Worm (Caenorhabditis elegans) whole organism, late embryonic: Measurements from ENCODE around the gene F55G1.1.
A peak's percentile ranks its signal among the peaks of the same experiment; 100 is the strongest.

Experiments used
- C08G9.2 ChIP-seq: sonication (generic microtip); optimal IDR thresholded peaks from 2 replicates; lab custom pipeline; 2016; ENCODE audit warnings: mild to moderate bottlenecking, missing genetic modification characterization, moderate library complexity, missing compliant biosample characterization
- K09A11.1 ChIP-seq: sonication (generic microtip); optimal IDR thresholded peaks from 2 replicates; lab custom pipeline; 2017; ENCODE audit warnings: antibody characterized with exemption, mild to moderate bottlenecking, missing genetic modification characterization, missing compliant biosample characterization; ENCODE audit not compliant: insufficient read depth
- Y22D7AL.16 ChIP-seq: sonication (generic microtip); optimal IDR thresholded peaks from 2 replicates; lab custom pipeline; 2016; ENCODE audit warnings: missing genetic modification characterization, missing compliant biosample characterization
- ahr-1 ChIP-seq: sonication (generic microtip); optimal IDR thresholded peaks from 2 replicates; lab custom pipeline; 2016; ENCODE audit warnings: missing genetic modification characterization, missing compliant biosample characterization
- ama-1 ChIP-seq: fragments of 150-350 bp; optimal IDR thresholded peaks from 2 replicates; lab custom pipeline; 2014
- ceh-14 ChIP-seq: sonication (generic microtip); optimal IDR thresholded peaks from 2 replicates; lab custom pipeline; 2016; ENCODE audit warnings: missing genotype, missing genetic modification characterization, missing compliant biosample characterization
- ceh-19 ChIP-seq: fragments of 200-800 bp; sonication (Bioruptor generic); optimal IDR thresholded peaks from 2 replicates; lab custom pipeline; 2018; ENCODE audit warnings: mild to moderate bottlenecking, missing genetic modification characterization, missing compliant biosample characterization
- ceh-2 ChIP-seq: sonication (generic microtip); optimal IDR thresholded peaks from 2 replicates; lab custom pipeline; 2016; ENCODE audit warnings: missing genotype, missing genetic modification characterization, missing compliant biosample characterization
- ceh-30 ChIP-seq: fragments of 150-350 bp; optimal IDR thresholded peaks from 2 replicates; lab custom pipeline; 2014; ENCODE audit warnings: missing biosample characterization, missing genetic modification characterization
- ceh-34 ChIP-seq: sonication (generic microtip); optimal IDR thresholded peaks from 2 replicates; lab custom pipeline; 2016; ENCODE audit warnings: mild to moderate bottlenecking, missing genetic modification characterization, missing compliant biosample characterization
- ceh-48 ChIP-seq: sonication (generic microtip); optimal IDR thresholded peaks from 2 replicates; lab custom pipeline; 2016; ENCODE audit warnings: missing genetic modification characterization, inconsistent platforms, missing compliant biosample characterization
- ceh-6 ChIP-seq: fragments of 200-800 bp; sonication (Bioruptor generic); optimal IDR thresholded peaks from 2 replicates; lab custom pipeline; 2018; ENCODE audit warnings: mild to moderate bottlenecking, missing genetic modification characterization, missing compliant biosample characterization
- dmd-4 ChIP-seq: sonication (generic microtip); optimal IDR thresholded peaks from 2 replicates; lab custom pipeline; 2016; ENCODE audit warnings: borderline replicate concordance, missing genetic modification characterization, missing compliant biosample characterization
- elt-2 ChIP-seq: sonication (generic microtip); optimal IDR thresholded peaks from 2 replicates; lab custom pipeline; 2016; ENCODE audit warnings: missing genetic modification reagents, missing genetic modification characterization, missing compliant biosample characterization
- elt-4 ChIP-seq: sonication (generic microtip); optimal IDR thresholded peaks from 2 replicates; lab custom pipeline; 2016; ENCODE audit warnings: missing genetic modification characterization, missing compliant biosample characterization
- ets-4 ChIP-seq: sonication (generic microtip); optimal IDR thresholded peaks from 2 replicates; lab custom pipeline; 2016; ENCODE audit warnings: missing genetic modification characterization, missing compliant biosample characterization
- fax-1 ChIP-seq: sonication (generic microtip); optimal IDR thresholded peaks from 2 replicates; lab custom pipeline; 2016; ENCODE audit warnings: missing genotype, missing genetic modification characterization, missing compliant biosample characterization
- fkh-6 ChIP-seq: sonication (generic microtip); optimal IDR thresholded peaks from 2 replicates; lab custom pipeline; 2016; ENCODE audit warnings: missing genetic modification characterization, missing compliant biosample characterization
- hlh-13 ChIP-seq: fragments of 200-800 bp; sonication (Bioruptor generic); optimal IDR thresholded peaks from 2 replicates; lab custom pipeline; 2018; ENCODE audit warnings: mild to moderate bottlenecking, missing genetic modification characterization, missing compliant biosample characterization
- hlh-15 ChIP-seq: sonication (generic microtip); optimal IDR thresholded peaks from 2 replicates; lab custom pipeline; 2016; ENCODE audit warnings: missing genetic modification characterization, missing compliant biosample characterization
- hlh-8 ChIP-seq: sonication (generic microtip); optimal IDR thresholded peaks from 2 replicates; lab custom pipeline; 2016; ENCODE audit warnings: missing genotype, missing genetic modification characterization, missing compliant biosample characterization
- madf-2 ChIP-seq: sonication (generic microtip); optimal IDR thresholded peaks from 2 replicates; lab custom pipeline; 2017; ENCODE audit warnings: missing genetic modification characterization, missing compliant biosample characterization
- nfya-1 ChIP-seq: sonication (generic microtip); optimal IDR thresholded peaks from 2 replicates; lab custom pipeline; 2017; ENCODE audit warnings: missing genetic modification characterization, mild to moderate bottlenecking, missing compliant biosample characterization, antibody characterized with exemption, moderate library complexity
- nhr-11 ChIP-seq: fragments of 150-350 bp; optimal IDR thresholded peaks from 2 replicates; lab custom pipeline; 2014; ENCODE audit warnings: missing biosample characterization, missing genetic modification characterization
- nhr-232 ChIP-seq: sonication (generic microtip); optimal IDR thresholded peaks from 2 replicates; lab custom pipeline; 2016; ENCODE audit warnings: missing genetic modification characterization, missing compliant biosample characterization
- pax-1 ChIP-seq: fragments of 150-350 bp; optimal IDR thresholded peaks from 2 replicates; lab custom pipeline; 2014; ENCODE audit warnings: missing biosample characterization, missing genetic modification characterization
- pha-2 ChIP-seq: sonication (generic microtip); optimal IDR thresholded peaks from 2 replicates; lab custom pipeline; 2017; ENCODE audit warnings: mild to moderate bottlenecking, missing genetic modification characterization, missing compliant biosample characterization
- pros-1 ChIP-seq: fragments of 150-350 bp; optimal IDR thresholded peaks from 2 replicates; lab custom pipeline; 2014; ENCODE audit warnings: missing biosample characterization, missing genetic modification reagents, missing genetic modification characterization
- ref-2 ChIP-seq: sonication (generic microtip); optimal IDR thresholded peaks from 2 replicates; lab custom pipeline; 2016; ENCODE audit warnings: missing genetic modification characterization, missing compliant biosample characterization
- rnt-1 ChIP-seq: sonication (generic microtip); optimal IDR thresholded peaks from 2 replicates; lab custom pipeline; 2016; ENCODE audit warnings: missing genetic modification characterization, missing compliant biosample characterization
- sdc-2 ChIP-seq: sonication (generic microtip); optimal IDR thresholded peaks from 2 replicates; lab custom pipeline; 2016; ENCODE audit warnings: missing genotype, missing genetic modification characterization, missing compliant biosample characterization
- sox-4 ChIP-seq: sonication (generic microtip); optimal IDR thresholded peaks from 2 replicates; lab custom pipeline; 2017; ENCODE audit warnings: mild to moderate bottlenecking, missing genetic modification characterization, inconsistent platforms, missing compliant biosample characterization
- tbx-2 ChIP-seq: sonication (generic microtip); optimal IDR thresholded peaks from 2 replicates; lab custom pipeline; 2016; ENCODE audit warnings: missing genetic modification characterization, missing compliant biosample characterization
- tbx-7 ChIP-seq: sonication (generic microtip); optimal IDR thresholded peaks from 2 replicates; lab custom pipeline; 2016; ENCODE audit warnings: missing genotype, missing genetic modification characterization, missing compliant biosample characterization
- unc-42 ChIP-seq: sonication (generic microtip); optimal IDR thresholded peaks from 2 replicates; lab custom pipeline; 2016; ENCODE audit warnings: missing genotype, missing genetic modification characterization, missing compliant biosample characterization
- unc-55 ChIP-seq: sonication (generic microtip); optimal IDR thresholded peaks from 2 replicates; lab custom pipeline; 2017; ENCODE audit warnings: missing biosample characterization, missing genetic modification reagents, missing genetic modification characterization

Gene F55G1.1

ce11 chrIV:7487554-7488456, 3.8 kb upstream of the F55G1.1 start, which contains the start of the genes his-60 and his-59 (continued):
- no peak for TF ChIP-seq sox-4 (tag; lab: Kevin White, UChicago)
- TF ChIP-seq hlh-8 (tag; lab: Kevin White, UChicago): no peak
- no peak for TF ChIP-seq fkh-6 (tag; lab: Kevin White, UChicago)
- TF ChIP-seq ama-1: peak; percentile 90
- peak; percentile 0 for TF ChIP-seq ceh-6 (GFP tag; lab: Kevin White, UChicago)

ce11 chrIV:7488457-7488783, 3.1 kb upstream of the F55G1.1 start:
- TF ChIP-seq ceh-6 (GFP tag; lab: Kevin White, UChicago): no peak
- TF ChIP-seq rnt-1 (tag; lab: Kevin White, UChicago): no peak
- TF ChIP-seq ceh-34 (tag; lab: Kevin White, UChicago): no peak
- TF ChIP-seq ceh-2 (tag; lab: Kevin White, UChicago): no peak
- no peak for TF ChIP-seq ref-2
- TF ChIP-seq hlh-15 (tag; lab: Kevin White, UChicago): no peak
- no peak for TF ChIP-seq ceh-48 (tag; lab: Kevin White, UChicago)
- TF ChIP-seq nhr-11 (tag; lab: Kevin White, UChicago): no peak
- TF ChIP-seq tbx-7 (tag; lab: Kevin White, UChicago): no peak
- TF ChIP-seq elt-4 (tag; lab: Kevin White, UChicago): no peak
- TF ChIP-seq hlh-13 (GFP tag; lab: Kevin White, UChicago): no peak
- no peak for TF ChIP-seq ahr-1 (tag; lab: Kevin White, UChicago)
- no peak for TF ChIP-seq ceh-30
- no peak for TF ChIP-seq unc-55
- TF ChIP-seq unc-42 (tag; lab: Kevin White, UChicago): no peak
- no peak for TF ChIP-seq tbx-2 (tag; lab: Kevin White, UChicago)
- TF ChIP-seq K09A11.1: no peak
- no peak for TF ChIP-seq dmd-4 (tag; lab: Kevin White, UChicago)
- no peak for TF ChIP-seq pax-1
- no peak for TF ChIP-seq Y22D7AL.16 (tag; lab: Kevin White, UChicago)
- TF ChIP-seq, all 69 proteins: peak for 0

ce11 chrIV:7497205-7497604, 5.6 kb downstream of the F55G1.1 start:
- TF ChIP-seq madf-2 (tag; lab: Kevin White, UChicago) (no peak), ceh-30 (no peak), pros-1 (no peak), sox-4 (tag; lab: Kevin White, UChicago) (no peak)

- no peak for TF ChIP-seq elt-2 (tag; lab: Kevin White, UChicago)
- TF ChIP-seq ets-4: no peak
- no peak for TF ChIP-seq ama-1
- TF ChIP-seq ceh-19 (GFP tag; lab: Kevin White, UChicago): no peak
- no peak for TF ChIP-seq ceh-34 (tag; lab: Kevin White, UChicago)
- no peak for TF ChIP-seq fax-1
- no peak for TF ChIP-seq hlh-15 (tag; lab: Kevin White, UChicago)
- TF ChIP-seq nhr-232 (tag; lab: Kevin White, UChicago): no peak
- no peak for TF ChIP-seq nfya-1 (tag; lab: Kevin White, UChicago)
- TF ChIP-seq nhr-11 (tag; lab: Kevin White, UChicago): no peak
- no peak for TF ChIP-seq hlh-8 (tag; lab: Kevin White, UChicago)
- TF ChIP-seq sdc-2 (tag; lab: Kevin White, UChicago): no peak
- TF ChIP-seq C08G9.2 (tag; lab: Kevin White, UChicago): no peak
- no peak for TF ChIP-seq pha-2 (tag; lab: Kevin White, UChicago)
- no peak for TF ChIP-seq ceh-14
- TF ChIP-seq hlh-13 (GFP tag; lab: Kevin White, UChicago): no peak
- no peak for TF ChIP-seq ceh-6 (GFP tag; lab: Kevin White, UChicago)
Observed at ce11 chrIV:7497750-7498149, 6.2 kb downstream of the F55G1.1 start, which contains the start of gene egas-4. Gene egas-4 (minus strand): TSS chrIV:7497850.
